Fruit fly (Drosophila melanogaster) S2 (cell line): ENCODE measurements around the gene Nup205.

Source experiments
- CG8478 ChIP-seq: fragments of >200 bp; optimal IDR thresholded peaks from 2 replicates; lab custom pipeline; 2018
- CTCF ChIP-seq, 2 experiments: fragments of >200 bp; optimal IDR thresholded peaks; 2 replicates each; lab custom pipeline; 2018

DNA sequence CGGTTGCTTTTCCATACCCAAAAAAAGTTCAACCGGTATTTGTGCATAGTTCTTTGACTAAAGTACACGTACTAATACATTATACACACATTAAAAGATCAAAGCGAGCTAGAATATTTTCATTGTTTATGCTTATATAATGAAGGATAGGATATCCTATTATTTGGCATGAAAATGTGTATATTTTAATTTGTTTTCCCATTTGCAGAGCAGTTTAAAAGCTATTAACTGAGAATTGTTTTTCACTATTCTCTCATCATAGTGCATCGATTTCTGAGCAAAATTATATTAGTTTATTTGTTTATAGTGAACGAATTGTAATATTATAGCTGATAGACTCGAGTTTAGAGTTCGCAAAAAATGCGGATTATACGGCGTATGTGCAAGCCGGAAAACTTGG lies 34.5 kb downstream of the Nup205 start:
- TF ChIP-seq CTCF (optimal IDR thresholded peaks at IDR 0.05; lab: Kevin White, UChicago) (no peak), CG8478 (lab: Kevin White, UChicago) (no peak)
